Fruit fly (Drosophila melanogaster) whole organism, adult: ENCODE measurements around the gene Galt.

Source experiments
- CG12768 ChIP-seq: fragments of 200-800 bp; sonication (Bioruptor generic); optimal IDR thresholded peaks from 2 replicates; lab custom pipeline; 2017; ENCODE audit warnings: missing biosample characterization, missing genetic modification characterization, mild to moderate bottlenecking, moderate library complexity, missing genetic modification reagents
- cnc ChIP-seq, 2 experiments: fragments of >200 bp; optimal IDR thresholded peaks; 2 replicates each; lab custom pipeline; 2017

- TF ChIP-seq CG12768 (GFP tag; lab: Kevin White, UChicago) (no peak), cnc (optimal IDR thresholded peaks at IDR 0.05; lab: Kevin White, UChicago) (no peak)
These were observed 30.6 kb upstream of the Galt start for dm6 chr2L:6698387-6698786.
